Fruit fly (Drosophila melanogaster) whole organism, prepupa: ENCODE measurements around the gene h-cup.
A peak's percentile ranks its signal among the peaks of the same experiment; 100 is the strongest.

Experiments used
- Blimp-1 ChIP-seq: fragments of 200-800 bp; sonication (Bioruptor generic); optimal IDR thresholded peaks from 3 replicates; lab custom pipeline; 2017; ENCODE audit warnings: missing biosample characterization, missing genetic modification characterization, mild to moderate bottlenecking, moderate library complexity, missing genetic modification reagents
- CG10669 ChIP-seq: fragments of 200-800 bp; sonication (Bioruptor generic); optimal IDR thresholded peaks from 3 replicates; lab custom pipeline; 2018; ENCODE audit warnings: missing biosample characterization, mild to moderate bottlenecking, missing genetic modification characterization, moderate library complexity
- CG11902 ChIP-seq: fragments of 200-800 bp; sonication (Bioruptor generic); optimal IDR thresholded peaks from 3 replicates; lab custom pipeline; 2016; ENCODE audit warnings: missing biosample characterization, missing genetic modification characterization
- CG15336 ChIP-seq: fragments of 200-800 bp; sonication (Bioruptor generic); IDR thresholded peaks from 2 replicates; pipeline ENCODE4 v1.3.6; 2022; ENCODE audit warnings: missing biosample characterization, missing genetic modification characterization
- CG1621 ChIP-seq: fragments of 200-800 bp; sonication (Bioruptor generic); optimal IDR thresholded peaks from 3 replicates; lab custom pipeline; 2018; ENCODE audit warnings: missing biosample characterization, mild to moderate bottlenecking, missing genetic modification characterization
- CG16779 ChIP-seq: fragments of 200-800 bp; sonication (Bioruptor generic); optimal IDR thresholded peaks from 3 replicates; lab custom pipeline; 2017; ENCODE audit warnings: missing biosample characterization, mild to moderate bottlenecking, missing genetic modification characterization
- CG3032 ChIP-seq: fragments of 200-800 bp; optimal IDR thresholded peaks from 2 replicates; lab custom pipeline; 2019; ENCODE audit warnings: missing biosample characterization, mild to moderate bottlenecking, missing genetic modification characterization, moderate library complexity
- CG31627 ChIP-seq: fragments of 200-800 bp; sonication (Bioruptor generic); optimal IDR thresholded peaks from 3 replicates; lab custom pipeline; 2016; ENCODE audit warnings: missing biosample characterization, missing genetic modification characterization
- CG32006 ChIP-seq: fragments of 200-800 bp; sonication (Bioruptor generic); optimal IDR thresholded peaks from 3 replicates; lab custom pipeline; 2017; ENCODE audit warnings: missing biosample characterization, mild to moderate bottlenecking, missing genetic modification characterization
- CG6163 ChIP-seq: fragments of 200-800 bp; sonication (Bioruptor generic); IDR thresholded peaks from 3 replicates; pipeline ENCODE4 v1.3.6; 2022; ENCODE audit warnings: missing biosample characterization, missing genetic modification characterization
- CG6792 ChIP-seq: fragments of 200-800 bp; sonication (Bioruptor generic); optimal IDR thresholded peaks from 3 replicates; lab custom pipeline; 2016; ENCODE audit warnings: missing biosample characterization, missing genetic modification characterization
- CG6808 ChIP-seq: fragments of 200-800 bp; sonication (Bioruptor generic); optimal IDR thresholded peaks from 3 replicates; lab custom pipeline; 2017; ENCODE audit warnings: missing biosample characterization, missing genetic modification characterization, mild to moderate bottlenecking, moderate library complexity, missing genetic modification reagents
- CG7368 ChIP-seq: fragments of 200-800 bp; sonication (Bioruptor generic); optimal IDR thresholded peaks from 3 replicates; lab custom pipeline; 2016; ENCODE audit warnings: missing biosample characterization, missing genetic modification characterization
- CG8119 ChIP-seq: fragments of 200-800 bp; sonication (Bioruptor generic); IDR thresholded peaks from 3 replicates; pipeline ENCODE4 v1.3.6; 2022; ENCODE audit warnings: missing biosample characterization, missing genetic modification characterization
- CG8632 ChIP-seq: fragments of 200-800 bp; sonication (Bioruptor generic); optimal IDR thresholded peaks from 3 replicates; lab custom pipeline; 2016; ENCODE audit warnings: missing biosample characterization, missing genetic modification characterization
- Eip78C ChIP-seq: fragments of 200-800 bp; sonication (Bioruptor generic); peaks from one replicate; lab custom pipeline; 2016; ENCODE audit warnings: missing biosample characterization, missing genetic modification characterization
- Ets96B ChIP-seq: fragments of 200-800 bp; optimal IDR thresholded peaks from 2 replicates; lab custom pipeline; 2019; ENCODE audit warnings: missing biosample characterization, mild to moderate bottlenecking, missing genetic modification characterization, moderate library complexity
- Gug ChIP-seq: fragments of 200-800 bp; sonication (Bioruptor generic); IDR thresholded peaks from 2 replicates; pipeline ENCODE4 v1.3.6; 2022; ENCODE audit warnings: missing biosample characterization, missing genetic modification characterization
- Hr38 ChIP-seq: sonication (Bioruptor generic); optimal IDR thresholded peaks from 2 replicates; lab custom pipeline; 2016; ENCODE audit warnings: missing biosample characterization, missing genetic modification characterization
- Hr39 ChIP-seq: fragments of 200-800 bp; sonication (Bioruptor generic); optimal IDR thresholded peaks from 2 replicates; lab custom pipeline; 2016; ENCODE audit warnings: missing biosample characterization, missing genetic modification characterization
- Hr4 ChIP-seq: fragments of 200-800 bp; sonication (Bioruptor generic); optimal IDR thresholded peaks from 3 replicates; lab custom pipeline; 2016; ENCODE audit warnings: missing biosample characterization, missing genetic modification characterization
- OdsH ChIP-seq: fragments of 200-800 bp; sonication (Bioruptor generic); optimal IDR thresholded peaks from 3 replicates; lab custom pipeline; 2016; ENCODE audit warnings: missing biosample characterization, missing genetic modification characterization
- Sox102F ChIP-seq: fragments of 200-800 bp; sonication (Bioruptor generic); optimal IDR thresholded peaks from 2 replicates; lab custom pipeline; 2016; ENCODE audit warnings: missing biosample characterization, mild to moderate bottlenecking, missing genetic modification characterization
- Sox14 ChIP-seq: fragments of 200-800 bp; sonication (Bioruptor generic); optimal IDR thresholded peaks from 3 replicates; lab custom pipeline; 2016; ENCODE audit warnings: missing biosample characterization, missing genetic modification characterization
- acj6 ChIP-seq: fragments of 200-800 bp; sonication (Bioruptor generic); optimal IDR thresholded peaks from 3 replicates; lab custom pipeline; 2016; ENCODE audit warnings: missing biosample characterization, missing genetic modification characterization
- cyc ChIP-seq: fragments of 200-800 bp; sonication (Bioruptor generic); optimal IDR thresholded peaks from 3 replicates; lab custom pipeline; 2016; ENCODE audit warnings: missing biosample characterization, missing genetic modification characterization
- dsx ChIP-seq: fragments of 200-800 bp; optimal IDR thresholded peaks from 3 replicates; lab custom pipeline; 2019; ENCODE audit warnings: missing biosample characterization, mild to moderate bottlenecking, missing genetic modification characterization, moderate library complexity; ENCODE audit not compliant: poor library complexity, severe bottlenecking
- eg ChIP-seq: fragments of 200-800 bp; sonication (Bioruptor generic); IDR thresholded peaks from 3 replicates; pipeline ENCODE4 v1.3.6; 2022; ENCODE audit warnings: missing biosample characterization, missing genetic modification characterization
- esn ChIP-seq: fragments of 200-800 bp; sonication (Bioruptor generic); optimal IDR thresholded peaks from 2 replicates; lab custom pipeline; 2016; ENCODE audit warnings: missing biosample characterization, mild to moderate bottlenecking, missing genetic modification characterization, moderate library complexity
- fd59A ChIP-seq: fragments of 200-800 bp; sonication (Bioruptor generic); optimal IDR thresholded peaks from 2 replicates; lab custom pipeline; 2017; ENCODE audit warnings: missing biosample characterization, mild to moderate bottlenecking, missing genetic modification characterization, missing genetic modification reagents
- fd85E ChIP-seq: fragments of 200-800 bp; sonication (Bioruptor generic); optimal IDR thresholded peaks from 3 replicates; lab custom pipeline; 2016; ENCODE audit warnings: missing biosample characterization, missing genetic modification characterization
- lz ChIP-seq: fragments of 200-800 bp; sonication (Bioruptor generic); optimal IDR thresholded peaks from 3 replicates; lab custom pipeline; 2016; ENCODE audit warnings: missing biosample characterization, missing genetic modification characterization
- salr ChIP-seq, 2 experiments: fragments of 200-800 bp; sonication (Bioruptor generic); optimal IDR thresholded peaks; 3 replicates each; lab custom pipeline; 2016 to 2018; ENCODE audit warnings: missing biosample characterization in 2 of 2, missing genetic modification characterization in 2 of 2, mild to moderate bottlenecking in 1 of 2
- spab ChIP-seq: fragments of 200-800 bp; sonication (Bioruptor generic); optimal IDR thresholded peaks from 2 replicates; lab custom pipeline; 2017; ENCODE audit warnings: missing biosample characterization, mild to moderate bottlenecking, missing genetic modification characterization, missing genetic modification reagents
- ss ChIP-seq, 2 experiments: fragments of 200-800 bp; sonication (Bioruptor generic); optimal IDR thresholded peaks; 2 replicates in 1 of 2; 3 replicates in 1 of 2; lab custom pipeline; 2017 to 2018; ENCODE audit warnings: mild to moderate bottlenecking in 2 of 2, missing biosample characterization in 2 of 2, missing genetic modification characterization in 2 of 2, moderate library complexity in 1 of 2
- svp ChIP-seq: fragments of 200-800 bp; sonication (Bioruptor generic); peaks from one replicate; lab custom pipeline; 2016; ENCODE audit warnings: missing biosample characterization, missing genetic modification characterization
- vri ChIP-seq: fragments of 200-800 bp; sonication (Bioruptor generic); optimal IDR thresholded peaks from 3 replicates; lab custom pipeline; 2016; ENCODE audit warnings: missing biosample characterization, mild to moderate bottlenecking, missing genetic modification characterization

h-cup gene

dm6 chr3R:15371833-15372232 is 10.9 kb downstream of the h-cup start, which contains the start of the genes Ccm3 and CG6136 (continued):
- TF ChIP-seq CG6808 (GFP tag; lab: Kevin White, UChicago) (no peak), Blimp-1 (GFP tag; lab: Kevin White, UChicago) (no peak), spab (GFP tag; lab: Kevin White, UChicago) (no peak), CG16779 (tag; lab: Kevin White, UChicago) (no peak), vri (no peak), CG7368 (no peak), CG10669 (GFP tag; lab: Kevin White, UChicago) (no peak), OdsH (GFP tag; lab: Kevin White, UChicago) (no peak), Gug (GFP tag; lab: Robert Waterston, UW) (no peak), Hr38 (no peak), CG8632 (GFP tag; lab: Kevin White, UChicago) (no peak), ss (GFP tag; optimal IDR thresholded peaks at IDR 0.05; lab: Kevin White, UChicago) (no peak), fd59A (no peak), Hr4 (GFP tag; lab: Kevin White, UChicago) (no peak), cyc (GFP tag; lab: Kevin White, UChicago) (peak; percentile 38), fd85E (no peak), eg (GFP tag; lab: Robert Waterston, UW) (no peak)

dm6 chr3R:15369742-15370141 is 13.0 kb downstream of the h-cup start, which contains the start of gene CG14868:
CG14868 (minus strand) TSS chr3R:15369945.
- TF ChIP-seq CG11902 (GFP tag; lab: Kevin White, UChicago) (no peak), CG3032 (tag; lab: Kevin White, UChicago) (no peak), CG7368 (no peak)

dm6 chr3R:15367477-15367876 is 15.3 kb downstream of the h-cup start, which contains the start of gene CG34404:
CG34404 (minus strand) TSS chr3R:15367665.
- TF ChIP-seq esn (GFP tag; lab: Kevin White, UChicago) (peak; percentile 22), vri (no peak), Eip78C (GFP tag; lab: Kevin White, UChicago) (peak; percentile 40), Sox102F (GFP tag; lab: Kevin White, UChicago) (no peak)
- TF ChIP-seq, all 60 proteins: peak for 2

dm6 chr3R:15366839-15367238 is 15.9 kb downstream of the h-cup start:
- TF ChIP-seq Hr4 (GFP tag; lab: Kevin White, UChicago): no peak
- no peak for TF ChIP-seq CG32006
- TF ChIP-seq CG6163 (GFP tag; lab: Robert Waterston, UW): peak; percentile 60; the same call in 2 of the 3 replicates
- no peak for TF ChIP-seq vri
- no peak for TF ChIP-seq CG10669 (GFP tag; lab: Kevin White, UChicago)
- no peak for TF ChIP-seq Hr39 (GFP tag; lab: Kevin White, UChicago)
- TF ChIP-seq svp (GFP tag; lab: Kevin White, UChicago): peak; percentile 94
- peak; percentile 81 for TF ChIP-seq CG15336 (GFP tag; lab: Robert Waterston, UW)
- no peak for TF ChIP-seq Sox14
- peak; percentile 68 for TF ChIP-seq esn (GFP tag; lab: Kevin White, UChicago)
- peak; percentile 21 for TF ChIP-seq cyc (GFP tag; lab: Kevin White, UChicago)
- peak; percentile 76 for TF ChIP-seq eg (GFP tag; lab: Robert Waterston, UW)
- TF ChIP-seq CG1621 (tag; lab: Kevin White, UChicago): no peak
- peak; percentile 74; the same call in 2 of the 3 replicates for TF ChIP-seq CG8119
- peak; percentile 35 for TF ChIP-seq CG3032 (tag; lab: Kevin White, UChicago)
- no peak for TF ChIP-seq salr (GFP tag; optimal IDR thresholded peaks at IDR 0.05; lab: Kevin White, UChicago)
- TF ChIP-seq fd85E: no peak
- TF ChIP-seq Ets96B (tag; lab: Kevin White, UChicago): peak; percentile 57
- TF ChIP-seq dsx: peak; percentile 58
- TF ChIP-seq lz (GFP tag; lab: Kevin White, UChicago): peak; percentile 43
- TF ChIP-seq CG31627: peak; percentile 18
- TF ChIP-seq CG6792 (GFP tag; lab: Kevin White, UChicago): peak; percentile 50
- TF ChIP-seq acj6 (GFP tag; lab: Kevin White, UChicago): no peak
- TF ChIP-seq Eip78C (GFP tag; lab: Kevin White, UChicago): peak; percentile 73
